Worm (Caenorhabditis elegans) whole organism, L1 larva: ENCODE measurements around the gene T07E3.4.

ENCODE experiments used
- Y116A8C.19 ChIP-seq: sonication (generic microtip); optimal IDR thresholded peaks from 2 replicates; lab custom pipeline; 2016; ENCODE audit warnings: missing compliant biosample characterization, missing genetic modification characterization, borderline replicate concordance
- ces-1 ChIP-seq: fragments of 150-350 bp; optimal IDR thresholded peaks from 2 replicates; lab custom pipeline; 2014; ENCODE audit warnings: missing biosample characterization, missing genetic modification reagents, missing genetic modification characterization
- egl-27 ChIP-seq, 2 experiments: fragments of 150-350 bp in 1 of 2; sonication (generic microtip); optimal IDR thresholded peaks; 3 replicates each; lab custom pipeline; 2017 to 2018; ENCODE audit warnings: missing biosample characterization in 2 of 2, missing genetic modification characterization in 2 of 2, missing genetic modification reagents in 2 of 2
- elt-3 ChIP-seq, 6 experiments: fragments of 150-350 bp in 1 of 6; sonication (generic microtip); optimal IDR thresholded peaks; 2 replicates each; lab custom pipeline; 2017 to 2018; ENCODE audit warnings: missing biosample characterization in 6 of 6, missing genetic modification characterization in 6 of 6, inconsistent platforms in 1 of 6
- hlh-4 ChIP-seq: sonication (generic microtip); optimal IDR thresholded peaks from 2 replicates; lab custom pipeline; 2016; ENCODE audit warnings: mild to moderate bottlenecking, missing genetic modification characterization, missing compliant biosample characterization
- jun-1 ChIP-seq: fragments of 150-350 bp; optimal IDR thresholded peaks from 2 replicates; lab custom pipeline; 2014; ENCODE audit warnings: missing biosample characterization, missing genetic modification reagents, missing genetic modification characterization
- lin-15B ChIP-seq: fragments of 150-350 bp; sonication (generic microtip); optimal IDR thresholded peaks from 3 replicates; lab custom pipeline; 2014; ENCODE audit warnings: missing biosample characterization, missing genetic modification characterization
- mep-1 ChIP-seq: fragments of 150-350 bp; optimal IDR thresholded peaks from 2 replicates; lab custom pipeline; 2014; ENCODE audit warnings: missing biosample characterization, missing genetic modification characterization
- nhr-12 ChIP-seq: sonication (generic microtip); optimal IDR thresholded peaks from 2 replicates; lab custom pipeline; 2017; ENCODE audit warnings: missing biosample characterization, missing genetic modification characterization
- nhr-237 ChIP-seq: fragments of 150-350 bp; optimal IDR thresholded peaks from 2 replicates; lab custom pipeline; 2014; ENCODE audit warnings: missing biosample characterization, missing genetic modification characterization
- nhr-28 ChIP-seq: fragments of 150-350 bp; optimal IDR thresholded peaks from 2 replicates; lab custom pipeline; 2014; ENCODE audit warnings: missing biosample characterization, missing genetic modification characterization
- nhr-90 ChIP-seq: sonication (generic microtip); optimal IDR thresholded peaks from 2 replicates; lab custom pipeline; 2016; ENCODE audit warnings: mild to moderate bottlenecking, missing genetic modification characterization, missing compliant biosample characterization; ENCODE audit not compliant: poor library complexity
- ztf-11 ChIP-seq, 2 experiments: sonication (generic microtip); optimal IDR thresholded peaks; 2 replicates each; lab custom pipeline; 2016 to 2017; ENCODE audit warnings: missing genetic modification characterization in 2 of 2, missing biosample characterization in 1 of 2, missing compliant biosample characterization in 1 of 2

DNA sequence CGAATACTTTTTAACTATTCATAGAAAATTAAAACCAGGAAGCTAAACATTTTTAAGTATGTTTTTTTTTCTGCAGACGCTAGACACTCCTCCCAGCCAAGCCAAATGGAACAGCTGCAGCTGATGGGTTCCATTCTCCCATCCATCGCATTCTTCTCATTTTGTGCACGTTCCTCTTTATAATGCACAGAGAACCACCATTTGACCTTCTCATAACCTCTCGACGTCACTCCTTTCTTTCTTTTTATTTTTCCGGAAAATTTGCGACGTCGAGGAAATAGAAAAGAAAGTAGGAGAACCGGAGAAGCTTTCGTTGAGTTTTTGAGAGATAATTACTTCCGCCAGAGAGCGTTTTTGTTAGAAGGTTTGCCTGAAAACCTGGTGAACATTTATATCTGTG is 26.1 kb upstream of the T07E3.4 start:
- TF ChIP-seq jun-1 (tag; lab: Kevin White, UChicago), result no peak
- no peak for TF ChIP-seq egl-27 (tag; optimal IDR thresholded peaks at IDR 0.05; lab: Kevin White, UChicago)
- no peak for TF ChIP-seq Y116A8C.19
- no peak for TF ChIP-seq elt-3 (tag; optimal IDR thresholded peaks at IDR 0.05; lab: Kevin White, UChicago)
- no peak for TF ChIP-seq ztf-11 (tag; optimal IDR thresholded peaks at IDR 0.05; lab: Kevin White, UChicago)
- no peak for TF ChIP-seq nhr-28
- TF ChIP-seq nhr-12, result no peak
- no peak for TF ChIP-seq nhr-237 (tag; lab: Kevin White, UChicago)
- no peak for TF ChIP-seq lin-15B (tag; lab: Kevin White, UChicago)
- TF ChIP-seq hlh-4, result no peak
- no peak for TF ChIP-seq nhr-90
- no peak for TF ChIP-seq mep-1 (tag; lab: Kevin White, UChicago)
- no peak for TF ChIP-seq ces-1 (GFP tag; lab: Kevin White, UChicago)
